Fruit fly (Drosophila melanogaster): ENCODE results near the gene crb.

crb gene

dm6 chr3R:24276104-24277008 lies 18.5 kb upstream of the crb start, which contains the start of gene Orct (continued):
- TF ChIP-seq org-1 (GFP tag; optimal IDR thresholded peaks at IDR 0.05), result peak; percentile 80
- no peak for TF ChIP-seq Mes4 (GFP tag; optimal IDR thresholded peaks at IDR 0.05)
- peak; percentile 63 for TF ChIP-seq CG17829 (tag; optimal IDR thresholded peaks at IDR 0.05)
- no peak for TF ChIP-seq gt (GFP tag; IDR thresholded peaks at IDR 0.05)
- peak; percentile 75 for TF ChIP-seq Ptx1 (GFP tag; IDR thresholded peaks at IDR 0.05)
- peak; percentile 71 for TF ChIP-seq CG13296 (GFP tag; optimal IDR thresholded peaks at IDR 0.05)
- peak; percentile 55 for TF ChIP-seq Myb (GFP tag; optimal IDR thresholded peaks at IDR 0.05)
- no peak for TF ChIP-seq CG2202 (tag; optimal IDR thresholded peaks at IDR 0.05)
- TF ChIP-seq CG6654 (GFP tag; optimal IDR thresholded peaks at IDR 0.05), result peak; percentile 70
- 0 out of 2 replicates have a peak, but pooled peaks have one; percentile 46 for TF ChIP-seq chm (GFP tag; IDR thresholded peaks at IDR 0.05)
- TF ChIP-seq Taf1 (GFP tag; IDR thresholded peaks at IDR 0.05), result peak; percentile 48; the same call in 1 of the 2 replicates
- peak; percentile 71 for TF ChIP-seq D19B (GFP tag; optimal IDR thresholded peaks at IDR 0.05)
- TF ChIP-seq CG10147 (GFP tag; optimal IDR thresholded peaks at IDR 0.05), result peak; percentile 86
- TF ChIP-seq MTF-1 (GFP tag; optimal IDR thresholded peaks at IDR 0.05; ENCODE audit: borderline replicate concordance), result peak; percentile 10
- peak; percentile 53 for TF ChIP-seq gro (GFP tag; optimal IDR thresholded peaks at IDR 0.05)
- TF ChIP-seq da (GFP tag; optimal IDR thresholded peaks at IDR 0.05), result peak; percentile 38
- no peak for TF ChIP-seq Doc2 (GFP tag; IDR thresholded peaks at IDR 0.05)
- TF ChIP-seq CG33213 (GFP tag; optimal IDR thresholded peaks at IDR 0.05), result no peak
- TF ChIP-seq CG17328 (GFP tag; IDR thresholded peaks at IDR 0.05), result no peak
- peak; percentile 58 for TF ChIP-seq Antp (GFP tag; optimal IDR thresholded peaks at IDR 0.05)
- TF ChIP-seq Lim3 (GFP tag; IDR thresholded peaks at IDR 0.05), result no peak
- no peak for TF ChIP-seq nerfin-2 (GFP tag; IDR thresholded peaks at IDR 0.05; ENCODE audit: partially characterized antibody)
- TF ChIP-seq CG9727 (GFP tag; optimal IDR thresholded peaks at IDR 0.05), result peak; percentile 86
- TF ChIP-seq CG16779 (GFP tag; IDR thresholded peaks at IDR 0.05), result no peak
- peak; percentile 46; the same call in 1 of the 2 replicates for TF ChIP-seq E2f2 (GFP tag; IDR thresholded peaks at IDR 0.05)
- TF ChIP-seq CG8944 (GFP tag; optimal IDR thresholded peaks at IDR 0.05), result peak; percentile 32
- peak; percentile 89 for TF ChIP-seq CG18599 (GFP tag; optimal IDR thresholded peaks at IDR 0.05)
- TF ChIP-seq CG12219 (GFP tag; optimal IDR thresholded peaks at IDR 0.05), result peak; percentile 72
- no peak for TF ChIP-seq CG3065 (GFP tag; optimal IDR thresholded peaks at IDR 0.05)
- no peak for TF ChIP-seq CG8478 (optimal IDR thresholded peaks at IDR 0.05)
- TF ChIP-seq Doc3 (GFP tag; IDR thresholded peaks at IDR 0.05; ENCODE audit: partially characterized antibody), result no peak
- TF ChIP-seq ap (GFP tag; IDR thresholded peaks at IDR 0.05), result no peak
- peak; percentile 92 for TF ChIP-seq CG10543 (GFP tag; optimal IDR thresholded peaks at IDR 0.05)
- TF ChIP-seq stc (GFP tag; IDR thresholded peaks at IDR 0.05), result peak; percentile 29; the same call in 1 of the 2 replicates
- peak; percentile 4; the same call in 1 of the 2 replicates for TF ChIP-seq sim (GFP tag; IDR thresholded peaks at IDR 0.05)
- TF ChIP-seq Dip3 (GFP tag; optimal IDR thresholded peaks at IDR 0.05), result peak; percentile 74
- TF ChIP-seq Tbp (GFP tag; optimal IDR thresholded peaks at IDR 0.05), result no peak
- peak; percentile 53; the same call in 1 of the 2 replicates for TF ChIP-seq ranshi (GFP tag; IDR thresholded peaks at IDR 0.05)
- no peak for TF ChIP-seq pfk (GFP tag; optimal IDR thresholded peaks at IDR 0.05)
- no peak for TF ChIP-seq CG2129 (GFP tag; IDR thresholded peaks at IDR 0.05; ENCODE audit: partially characterized antibody)
- TF ChIP-seq bbx (GFP tag; IDR thresholded peaks at IDR 0.05; ENCODE audit: partially characterized antibody), result no peak
- 0 out of 2 replicates have a peak, but pooled peaks have one; percentile 49 for TF ChIP-seq CG17612 (GFP tag; IDR thresholded peaks at IDR 0.05)
- no peak for TF ChIP-seq chinmo (GFP tag; IDR thresholded peaks at IDR 0.05; ENCODE audit: partially characterized antibody)
- TF ChIP-seq CoRest (tag; optimal IDR thresholded peaks at IDR 0.05), result peak; percentile 88
- peak; percentile 63 for TF ChIP-seq cwo (GFP tag; optimal IDR thresholded peaks at IDR 0.05)
- peak; percentile 64 for TF ChIP-seq CG13894 (tag; optimal IDR thresholded peaks at IDR 0.05)
- peak; percentile 79 for TF ChIP-seq CG1233 (GFP tag; optimal IDR thresholded peaks at IDR 0.05)
- no peak for TF ChIP-seq pita (GFP tag; optimal IDR thresholded peaks at IDR 0.05)
- TF ChIP-seq CHES-1-like (GFP tag; optimal IDR thresholded peaks at IDR 0.05), result peak; percentile 62

All from whole organism, embryonic.